Fruit fly (Drosophila melanogaster): ENCODE measurements around the gene Dad1.

Dad1 gene

DNA sequence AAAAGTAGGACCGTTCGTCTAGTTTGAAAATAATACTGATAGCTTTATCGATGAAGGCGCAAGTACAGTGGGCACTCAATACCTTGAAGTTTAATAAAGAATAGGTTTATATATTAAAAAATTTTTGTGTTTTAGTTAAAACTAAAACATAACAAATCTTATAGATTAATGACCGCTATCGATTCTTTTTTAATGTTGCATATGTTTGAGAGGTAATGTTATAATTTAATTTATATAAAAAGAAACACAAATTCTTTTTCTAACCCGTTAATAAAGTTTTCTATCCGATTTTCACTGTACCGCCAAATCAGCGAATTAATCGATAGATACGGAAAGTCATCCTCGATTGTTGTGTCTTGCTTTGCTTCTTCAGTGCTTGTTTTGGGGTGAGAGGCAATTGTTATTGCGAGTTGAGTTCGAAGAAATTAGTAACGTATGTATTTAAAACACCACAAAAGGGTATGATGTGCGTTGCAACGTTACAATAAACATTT lies at the start of gene Dad1, which contains the start of gene CG13384:
TSS of gene Dad1 (minus strand) at position 30 of the 494 bp plus-strand sequence.
TSS of gene CG13384 (plus strand) at position 348 of the 494 bp plus-strand sequence.
- TF ChIP-seq CG5204 (GFP tag; optimal IDR thresholded peaks at IDR 0.05) (peak; percentile 94), CG12768 (GFP tag; optimal IDR thresholded peaks at IDR 0.05) (peak; percentile 96), pad (GFP tag; optimal IDR thresholded peaks at IDR 0.05) (peak; percentile 83), CG11617 (GFP tag; optimal IDR thresholded peaks at IDR 0.05) (peak; percentile 96), CG33017 (tag; optimal IDR thresholded peaks at IDR 0.05) (peak; percentile 96), Crg-1 (GFP tag; optimal IDR thresholded peaks at IDR 0.05) (peak; percentile 88), CG1620 (GFP tag; optimal IDR thresholded peaks at IDR 0.05) (peak; percentile 85), CG7101 (tag; optimal IDR thresholded peaks at IDR 0.05) (peak; percentile 98), cnc (optimal IDR thresholded peaks at IDR 0.05) (no peak), CG14711 (tag; optimal IDR thresholded peaks at IDR 0.05) (peak; percentile 92), toe (GFP tag; optimal IDR thresholded peaks at IDR 0.05) (peak; percentile 89), Mnt (GFP tag; optimal IDR thresholded peaks at IDR 0.05) (peak; percentile 72), kay (GFP tag; ENCODE audit: borderline replicate concordance) (peak; percentile 89), Hr96 (GFP tag; optimal IDR thresholded peaks at IDR 0.05) (peak; percentile 79), bab1 (GFP tag; optimal IDR thresholded peaks at IDR 0.05) (peak; percentile 97), CG7045 (GFP tag; optimal IDR thresholded peaks at IDR 0.05) (peak; percentile 94), tj (GFP tag; optimal IDR thresholded peaks at IDR 0.05) (peak; percentile 88), cic (GFP tag; optimal IDR thresholded peaks at IDR 0.05) (peak; percentile 81), Clk (GFP tag; optimal IDR thresholded peaks at IDR 0.05) (peak; percentile 85), ovo (GFP tag; optimal IDR thresholded peaks at IDR 0.05) (peak; percentile 78)

- TF ChIP-seq toe (GFP tag; optimal IDR thresholded peaks at IDR 0.05): no peak
- peak; percentile 52 for TF ChIP-seq ovo (GFP tag; optimal IDR thresholded peaks at IDR 0.05)
- TF ChIP-seq pad (GFP tag; optimal IDR thresholded peaks at IDR 0.05): peak; percentile 47
Observed at dm6 chr2L:8433512-8433911, 49.6 kb upstream of the Dad1 start, which contains the start of gene grk. Gene grk, minus strand, starts transcription at chr2L:8433598.

DNA sequence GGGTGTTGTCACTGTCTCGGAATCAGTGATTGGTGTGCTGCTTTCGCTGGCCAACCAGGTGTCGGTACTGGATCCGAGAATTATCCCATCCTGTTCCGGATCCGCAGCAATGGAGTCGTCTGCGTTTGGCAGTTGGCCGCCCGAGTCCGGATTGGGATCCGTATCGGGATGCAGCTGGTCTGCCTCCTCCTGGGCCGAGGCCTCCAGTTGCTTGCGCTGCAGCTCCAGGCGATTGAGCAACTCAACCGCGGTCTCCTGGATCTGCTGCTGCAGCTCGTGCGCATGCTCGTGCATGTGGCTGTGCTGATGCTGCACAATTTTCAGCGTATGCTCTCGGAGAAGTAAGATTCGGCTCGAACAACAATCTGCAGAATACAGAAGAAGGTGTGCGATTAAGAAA lies 48.2 kb upstream of the Dad1 start:
- TF ChIP-seq CG5204 (GFP tag; optimal IDR thresholded peaks at IDR 0.05) (no peak), kay (GFP tag; ENCODE audit: borderline replicate concordance) (no peak), toe (GFP tag; optimal IDR thresholded peaks at IDR 0.05) (no peak), ovo (GFP tag; optimal IDR thresholded peaks at IDR 0.05) (no peak), cnc (optimal IDR thresholded peaks at IDR 0.05) (no peak), pad (GFP tag; optimal IDR thresholded peaks at IDR 0.05) (no peak), Clk (GFP tag; optimal IDR thresholded peaks at IDR 0.05) (no peak), CG1620 (GFP tag; optimal IDR thresholded peaks at IDR 0.05) (no peak), cic (GFP tag; optimal IDR thresholded peaks at IDR 0.05) (no peak)

DNA sequence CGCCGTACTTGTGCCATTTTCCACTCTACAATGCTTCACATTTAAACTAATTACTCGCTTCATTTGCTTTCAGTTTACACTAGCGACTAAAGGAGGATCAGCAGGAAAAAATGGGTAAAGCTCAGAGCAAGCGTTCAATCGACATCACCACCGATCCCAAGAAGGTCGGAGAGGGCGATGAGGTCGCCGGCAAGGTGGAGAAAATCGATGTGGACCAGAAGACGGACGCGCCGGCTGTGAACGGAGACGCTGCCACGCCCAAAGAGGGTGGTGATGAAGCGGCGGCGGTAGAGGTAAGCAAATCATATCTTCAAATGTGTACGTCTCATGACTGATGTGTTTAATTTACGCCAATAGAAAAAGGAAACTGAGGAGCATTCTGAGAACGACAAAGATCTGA lies 42.9 kb upstream of the Dad1 start:
- TF ChIP-seq CG11617 (GFP tag; optimal IDR thresholded peaks at IDR 0.05) (no peak), CG33017 (tag; optimal IDR thresholded peaks at IDR 0.05) (no peak), CG12768 (GFP tag; optimal IDR thresholded peaks at IDR 0.05) (no peak), kay (GFP tag; ENCODE audit: borderline replicate concordance) (no peak), cnc (optimal IDR thresholded peaks at IDR 0.05) (no peak), Crg-1 (GFP tag; optimal IDR thresholded peaks at IDR 0.05) (no peak), CG14711 (tag; optimal IDR thresholded peaks at IDR 0.05) (no peak), toe (GFP tag; optimal IDR thresholded peaks at IDR 0.05) (no peak), CG7101 (tag; optimal IDR thresholded peaks at IDR 0.05) (no peak), pad (GFP tag; optimal IDR thresholded peaks at IDR 0.05) (no peak), CG7045 (GFP tag; optimal IDR thresholded peaks at IDR 0.05) (no peak), cic (GFP tag; optimal IDR thresholded peaks at IDR 0.05) (no peak), bab1 (GFP tag; optimal IDR thresholded peaks at IDR 0.05) (no peak), ovo (GFP tag; optimal IDR thresholded peaks at IDR 0.05) (no peak), CG1620 (GFP tag; optimal IDR thresholded peaks at IDR 0.05) (no peak), tj (GFP tag; optimal IDR thresholded peaks at IDR 0.05) (no peak), CG5204 (GFP tag; optimal IDR thresholded peaks at IDR 0.05) (no peak), Mnt (GFP tag; optimal IDR thresholded peaks at IDR 0.05) (no peak), Hr96 (GFP tag; optimal IDR thresholded peaks at IDR 0.05) (no peak)

DNA sequence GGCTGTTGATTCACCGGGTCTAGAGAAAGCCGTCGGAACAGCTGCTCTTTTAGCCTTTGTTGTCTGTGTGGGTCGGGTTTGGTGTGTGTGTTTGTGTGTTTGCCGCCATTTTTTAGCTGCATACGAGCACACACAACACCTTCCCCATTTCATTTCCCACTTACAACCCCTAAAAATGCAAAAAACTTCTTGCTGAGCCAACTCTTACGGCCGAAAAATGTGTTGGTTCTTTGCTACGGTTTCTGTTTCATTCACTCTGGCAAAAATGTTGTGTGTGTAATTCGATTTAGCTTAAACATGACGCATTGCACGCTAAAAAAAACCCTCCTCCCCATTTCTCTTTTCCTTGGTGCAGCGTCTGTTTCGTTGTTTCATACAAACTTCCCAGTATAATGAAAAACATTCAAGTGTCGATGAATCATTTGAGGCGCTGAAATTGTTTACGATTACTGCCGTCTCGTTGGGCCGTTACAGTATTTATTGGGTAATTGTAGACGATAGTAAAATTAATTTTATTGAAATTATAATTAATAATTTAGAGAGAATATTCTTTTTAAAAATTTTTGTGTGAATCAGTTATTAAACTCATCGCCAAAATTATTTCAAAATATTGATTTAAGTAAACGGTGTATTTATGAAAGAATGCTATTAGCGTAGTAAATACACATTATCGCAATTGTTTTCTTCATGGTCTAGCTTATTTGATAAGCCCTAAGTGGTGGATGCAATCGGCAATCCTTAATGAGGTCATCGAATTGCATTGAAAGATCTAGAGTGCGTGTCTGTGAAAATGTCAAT lies 42.2 kb upstream of the Dad1 start:
- no peak for TF ChIP-seq Mnt (GFP tag; optimal IDR thresholded peaks at IDR 0.05)
- TF ChIP-seq CG11617 (GFP tag; optimal IDR thresholded peaks at IDR 0.05): no peak
- TF ChIP-seq CG14711 (tag; optimal IDR thresholded peaks at IDR 0.05): peak; percentile 5
- no peak for TF ChIP-seq CG7045 (GFP tag; optimal IDR thresholded peaks at IDR 0.05)
- no peak for TF ChIP-seq cic (GFP tag; optimal IDR thresholded peaks at IDR 0.05)
- peak; percentile 42 for TF ChIP-seq CG33017 (tag; optimal IDR thresholded peaks at IDR 0.05)
- TF ChIP-seq Clk (GFP tag; optimal IDR thresholded peaks at IDR 0.05): no peak
- TF ChIP-seq cnc (optimal IDR thresholded peaks at IDR 0.05): no peak
- TF ChIP-seq toe (GFP tag; optimal IDR thresholded peaks at IDR 0.05): no peak
- TF ChIP-seq tj (GFP tag; optimal IDR thresholded peaks at IDR 0.05): peak; percentile 67
- no peak for TF ChIP-seq CG12768 (GFP tag; optimal IDR thresholded peaks at IDR 0.05)
- no peak for TF ChIP-seq CG7101 (tag; optimal IDR thresholded peaks at IDR 0.05)
- no peak for TF ChIP-seq ovo (GFP tag; optimal IDR thresholded peaks at IDR 0.05)
- TF ChIP-seq pad (GFP tag; optimal IDR thresholded peaks at IDR 0.05): no peak
- TF ChIP-seq CG5204 (GFP tag; optimal IDR thresholded peaks at IDR 0.05): no peak
- TF ChIP-seq Crg-1 (GFP tag; optimal IDR thresholded peaks at IDR 0.05): no peak
- TF ChIP-seq bab1 (GFP tag; optimal IDR thresholded peaks at IDR 0.05): peak; percentile 30
- TF ChIP-seq CG1620 (GFP tag; optimal IDR thresholded peaks at IDR 0.05): no peak
- peak; percentile 92 for TF ChIP-seq kay (GFP tag; ENCODE audit: borderline replicate concordance)
- no peak for TF ChIP-seq Hr96 (GFP tag; optimal IDR thresholded peaks at IDR 0.05)
